Fruit fly (Drosophila melanogaster): ENCODE results near the gene CG6149.

The CG6149 gene

DNA sequence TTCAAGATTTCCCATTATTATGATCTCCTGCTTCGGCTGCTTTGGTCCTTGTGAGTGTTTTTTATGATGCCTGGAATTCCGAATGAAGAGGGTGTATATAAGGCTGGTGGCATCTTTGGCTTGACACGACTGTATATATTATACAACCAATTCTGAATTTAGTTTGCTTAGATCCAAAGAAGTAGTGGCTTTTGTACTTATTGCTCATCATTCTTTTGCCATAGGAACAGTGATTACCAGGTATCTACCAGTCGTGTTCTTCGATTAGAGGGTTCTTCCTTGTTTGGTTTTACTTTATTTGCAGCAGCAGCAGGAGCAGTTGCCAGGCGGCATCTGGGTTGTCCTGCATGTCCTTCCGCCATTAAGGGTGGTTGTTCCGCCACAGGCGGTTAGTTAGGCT is 31.7 kb downstream of the CG6149 start (continued):
- TF ChIP-seq CG10631 (GFP tag; optimal IDR thresholded peaks at IDR 0.05): no peak
- peak; percentile 47 for TF ChIP-seq topi (GFP tag; optimal IDR thresholded peaks at IDR 0.05)
- TF ChIP-seq fkh (GFP tag; optimal IDR thresholded peaks at IDR 0.05): no peak
- TF ChIP-seq CG11294 (GFP tag; IDR thresholded peaks at IDR 0.05): no peak
- no peak for TF ChIP-seq CG6854 (GFP tag; optimal IDR thresholded peaks at IDR 0.05)
- no peak for TF ChIP-seq Hr38 (GFP tag; optimal IDR thresholded peaks at IDR 0.05)
- TF ChIP-seq Sox14 (GFP tag; optimal IDR thresholded peaks at IDR 0.05): peak; percentile 32
- TF ChIP-seq Eip93F (GFP tag; optimal IDR thresholded peaks at IDR 0.05): no peak
- peak; percentile 25 for TF ChIP-seq achi (GFP tag; optimal IDR thresholded peaks at IDR 0.05)
- peak; percentile 36 for TF ChIP-seq vri (GFP tag; optimal IDR thresholded peaks at IDR 0.05)
- no peak for TF ChIP-seq CG3032 (tag; optimal IDR thresholded peaks at IDR 0.05)
- peak; percentile 6 for TF ChIP-seq spab (GFP tag; optimal IDR thresholded peaks at IDR 0.05)
- TF ChIP-seq fd85E (GFP tag; optimal IDR thresholded peaks at IDR 0.05): no peak
- peak; percentile 17 for TF ChIP-seq OdsH (GFP tag; optimal IDR thresholded peaks at IDR 0.05)
- peak; percentile 63 for TF ChIP-seq Eip78C (GFP tag)
- TF ChIP-seq dsx (GFP tag; optimal IDR thresholded peaks at IDR 0.05; ENCODE audit: poor library complexity, severe bottlenecking): no peak
- peak; percentile 6 for TF ChIP-seq Ets96B (tag; optimal IDR thresholded peaks at IDR 0.05)
- TF ChIP-seq Lpt (GFP tag; optimal IDR thresholded peaks at IDR 0.05): no peak
- TF ChIP-seq CG16779 (tag; optimal IDR thresholded peaks at IDR 0.05): no peak

DNA sequence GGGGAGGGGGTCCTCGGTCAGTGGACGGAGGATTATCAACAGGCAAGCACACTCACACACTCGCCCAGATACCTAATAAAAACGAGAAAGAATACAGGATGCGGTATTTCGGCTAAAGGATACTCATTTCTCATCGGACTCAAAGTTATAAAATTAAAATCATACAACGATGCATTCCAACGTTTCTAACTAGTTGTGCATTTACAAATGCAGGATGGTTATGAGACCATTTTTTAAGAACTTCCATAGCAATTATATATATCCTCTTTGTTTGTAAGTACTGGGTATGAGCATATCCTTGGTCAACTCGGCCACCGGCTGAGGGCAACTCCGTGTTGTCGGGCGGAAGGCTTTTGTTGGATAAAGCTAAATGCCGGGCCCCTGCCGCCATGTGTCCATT is 33.0 kb downstream of the CG6149 start:
- no peak for TF ChIP-seq Smox (GFP tag; optimal IDR thresholded peaks at IDR 0.05)
- no peak for TF ChIP-seq CG8632 (GFP tag; optimal IDR thresholded peaks at IDR 0.05)
- TF ChIP-seq ss (GFP tag; optimal IDR thresholded peaks at IDR 0.05): no peak
- peak; percentile 12 for TF ChIP-seq Met (GFP tag; optimal IDR thresholded peaks at IDR 0.05)
- peak; percentile 15 for TF ChIP-seq esn (GFP tag; optimal IDR thresholded peaks at IDR 0.05)
- peak; percentile 32 for TF ChIP-seq svp (GFP tag)
- no peak for TF ChIP-seq salr (GFP tag; optimal IDR thresholded peaks at IDR 0.05)
- no peak for TF ChIP-seq OdsH (GFP tag; optimal IDR thresholded peaks at IDR 0.05)
- no peak for TF ChIP-seq acj6 (GFP tag; optimal IDR thresholded peaks at IDR 0.05)
- no peak for TF ChIP-seq CG34406 (GFP tag; optimal IDR thresholded peaks at IDR 0.05)
- TF ChIP-seq CG31627 (GFP tag; optimal IDR thresholded peaks at IDR 0.05): peak; percentile 6
- TF ChIP-seq topi (GFP tag; optimal IDR thresholded peaks at IDR 0.05): no peak
- TF ChIP-seq Sox15 (GFP tag; optimal IDR thresholded peaks at IDR 0.05): no peak
- TF ChIP-seq dac (GFP tag; optimal IDR thresholded peaks at IDR 0.05): no peak
- peak; percentile 62 for TF ChIP-seq Eip78C (GFP tag)
- TF ChIP-seq CG1621 (tag; optimal IDR thresholded peaks at IDR 0.05): no peak

DNA sequence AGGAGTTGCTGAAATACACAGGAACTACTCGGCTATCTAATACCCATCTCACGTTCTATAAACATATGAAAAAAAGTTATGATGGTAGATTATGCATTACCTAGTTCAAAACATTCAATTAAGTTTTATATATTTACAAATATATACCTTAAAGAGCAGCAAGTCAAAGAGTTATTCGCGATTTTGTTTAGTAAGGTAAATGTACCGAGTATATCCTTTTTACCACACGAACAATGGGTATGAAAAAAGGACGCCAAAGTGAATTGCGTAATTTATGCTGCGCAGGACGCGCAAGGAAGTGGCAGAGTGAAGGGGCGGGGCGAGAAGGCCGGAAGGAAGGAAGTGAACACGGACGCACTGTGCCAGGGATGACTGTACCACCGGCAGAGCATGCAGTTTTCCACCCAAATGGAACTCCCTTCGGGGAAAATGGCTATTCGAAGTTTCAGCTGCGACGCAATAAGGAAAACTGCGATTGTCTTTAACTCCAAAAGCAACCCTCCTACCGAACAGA is 34.5 kb downstream of the CG6149 start:
- TF ChIP-seq pdm3 (GFP tag; optimal IDR thresholded peaks at IDR 0.05) (no peak), CG4318 (GFP tag; optimal IDR thresholded peaks at IDR 0.05) (no peak), Gug (GFP tag; IDR thresholded peaks at IDR 0.05) (no peak), Blimp-1 (GFP tag; optimal IDR thresholded peaks at IDR 0.05) (no peak), achi (GFP tag; optimal IDR thresholded peaks at IDR 0.05) (no peak), fd85E (GFP tag; optimal IDR thresholded peaks at IDR 0.05) (no peak), Eip78C (GFP tag) (peak; percentile 39), CG8319 (GFP tag; optimal IDR thresholded peaks at IDR 0.05) (no peak), salr (GFP tag; optimal IDR thresholded peaks at IDR 0.05) (no peak), CG11294 (GFP tag; IDR thresholded peaks at IDR 0.05) (no peak), lz (GFP tag; optimal IDR thresholded peaks at IDR 0.05) (no peak), CG32006 (GFP tag; optimal IDR thresholded peaks at IDR 0.05) (no peak), Ets96B (tag; optimal IDR thresholded peaks at IDR 0.05) (no peak), CG6792 (GFP tag; optimal IDR thresholded peaks at IDR 0.05) (no peak), CG6808 (GFP tag; optimal IDR thresholded peaks at IDR 0.05) (no peak), svp (GFP tag) (peak; percentile 0)

Measured in whole organism, prepupa.